Worm (Caenorhabditis elegans): ENCODE data around the gene age-1.

age-1 gene

DNA sequence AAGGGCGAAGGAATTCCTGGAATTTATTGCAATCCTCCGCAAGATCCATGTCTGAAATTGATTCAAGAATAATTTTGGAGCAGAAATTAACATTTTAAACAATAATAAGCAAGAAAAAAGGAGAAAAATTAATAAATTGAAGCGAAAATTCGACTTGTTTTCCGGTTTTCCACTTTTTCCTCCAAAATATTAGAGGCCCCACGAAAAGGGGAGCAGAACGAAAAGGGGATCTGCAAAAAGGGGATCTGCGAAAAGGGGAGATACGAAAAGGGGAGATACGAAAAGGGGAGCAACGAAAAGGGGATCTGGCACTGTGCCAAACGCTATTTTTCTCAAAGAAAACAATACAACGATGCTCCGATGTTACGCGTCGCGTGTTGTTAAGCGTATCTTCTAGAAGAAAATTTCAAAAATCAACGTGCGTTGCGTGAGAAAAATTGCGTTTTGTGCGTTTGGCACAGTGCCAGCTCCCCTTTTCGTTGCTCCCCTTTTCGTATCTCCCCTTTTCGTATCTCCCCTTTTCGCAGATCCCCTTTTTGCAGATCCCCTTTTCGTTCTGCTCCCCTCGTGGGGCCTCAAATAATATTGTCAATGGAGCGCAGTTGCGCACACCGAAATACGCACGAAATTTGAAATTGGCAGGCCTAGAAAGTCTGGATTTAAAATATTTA, 7.7 kb upstream of the age-1 start, which contains the start of gene Y62F5A.12 (continued):
- peak; percentile 89 for TF ChIP-seq ceh-18 (tag; optimal IDR thresholded peaks at IDR 0.05)
- peak; percentile 57 for TF ChIP-seq fkh-6 (tag; optimal IDR thresholded peaks at IDR 0.05)
- peak; percentile 96 for TF ChIP-seq pag-3 (tag; optimal IDR thresholded peaks at IDR 0.05; ENCODE audit: borderline replicate concordance)
- TF ChIP-seq pha-2 (tag; optimal IDR thresholded peaks at IDR 0.05): peak; percentile 49
- TF ChIP-seq ref-2 (tag; optimal IDR thresholded peaks at IDR 0.05): peak; percentile 98
- peak; percentile 97 for TF ChIP-seq mec-3 (tag; optimal IDR thresholded peaks at IDR 0.05; ENCODE audit: borderline replicate concordance)
- TF ChIP-seq F13H6.1 (tag; optimal IDR thresholded peaks at IDR 0.05): peak; percentile 96
- peak; percentile 45 for TF ChIP-seq ceh-6 (GFP tag; optimal IDR thresholded peaks at IDR 0.05)
- peak; percentile 30 for TF ChIP-seq ttx-3 (tag; optimal IDR thresholded peaks at IDR 0.05)
- peak; percentile 5 for TF ChIP-seq Y22D7AL.16 (tag; optimal IDR thresholded peaks at IDR 0.05)
- peak; percentile 89 for TF ChIP-seq pqm-1 (tag; optimal IDR thresholded peaks at IDR 0.05)
- TF ChIP-seq zip-5 (tag; optimal IDR thresholded peaks at IDR 0.05): peak; percentile 92
- peak; percentile 54 for TF ChIP-seq sox-4 (tag; optimal IDR thresholded peaks at IDR 0.05)
- TF ChIP-seq C08G9.2 (tag; optimal IDR thresholded peaks at IDR 0.05): peak; percentile 97
- peak; percentile 41 for TF ChIP-seq C38D4.7 (GFP tag; optimal IDR thresholded peaks at IDR 0.05)
- TF ChIP-seq ets-4 (tag; optimal IDR thresholded peaks at IDR 0.05): peak; percentile 97
- TF ChIP-seq gmeb-2 (tag; optimal IDR thresholded peaks at IDR 0.05): peak; percentile 65
- TF ChIP-seq ceh-31 (tag; optimal IDR thresholded peaks at IDR 0.05): peak; percentile 100
- TF ChIP-seq unc-86 (tag; optimal IDR thresholded peaks at IDR 0.05): peak; percentile 79
- peak; percentile 35; the same call in 1 of the 2 replicates for TF ChIP-seq sox-2 (GFP tag; IDR thresholded peaks at IDR 0.05)
- TF ChIP-seq hlh-6 (tag; optimal IDR thresholded peaks at IDR 0.05): peak; percentile 62
- peak; percentile 18 for TF ChIP-seq K02D7.2 (tag; optimal IDR thresholded peaks at IDR 0.05)
- peak; percentile 98 for TF ChIP-seq ceh-14 (tag; optimal IDR thresholded peaks at IDR 0.05)
- peak; percentile 78 for TF ChIP-seq ahr-1 (tag; optimal IDR thresholded peaks at IDR 0.05)
- TF ChIP-seq sdc-2 (tag; optimal IDR thresholded peaks at IDR 0.05): peak; percentile 9

DNA sequence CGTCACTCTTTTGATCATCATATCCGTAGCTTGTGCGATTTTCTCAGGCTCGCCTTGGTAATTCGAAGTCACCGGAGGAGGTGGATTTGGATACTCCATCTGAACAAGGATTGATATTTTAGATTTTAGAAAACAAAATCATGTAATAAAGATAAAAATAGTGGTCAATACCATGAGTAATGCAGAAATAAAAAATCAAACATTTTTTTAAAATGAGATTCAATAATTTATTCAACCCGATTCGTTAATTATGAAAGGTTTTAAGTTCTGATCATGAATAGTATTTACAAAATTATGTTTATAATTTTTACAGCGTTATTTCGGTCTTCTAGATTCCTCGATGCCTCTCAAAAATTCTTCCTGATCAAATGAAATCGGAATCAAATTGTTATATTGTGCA, 6.9 kb upstream of the age-1 start, which contains the start of gene mdt-8:
mdt-8 (minus strand) TSS at position 101 of the 400 bp plus-strand sequence.
- no peak for TF ChIP-seq ceh-30 (tag; optimal IDR thresholded peaks at IDR 0.05)
- TF ChIP-seq sox-2 (GFP tag; IDR thresholded peaks at IDR 0.05): no peak
- no peak for TF ChIP-seq unc-42 (tag; optimal IDR thresholded peaks at IDR 0.05)
- no peak for TF ChIP-seq ceh-9 (tag; optimal IDR thresholded peaks at IDR 0.05)
- TF ChIP-seq npax-4 (tag; optimal IDR thresholded peaks at IDR 0.05): no peak
- no peak for TF ChIP-seq pha-4 (tag; optimal IDR thresholded peaks at IDR 0.05)
- no peak for TF ChIP-seq tbx-7 (tag; optimal IDR thresholded peaks at IDR 0.05)
- TF ChIP-seq unc-86 (tag; optimal IDR thresholded peaks at IDR 0.05): no peak
- TF ChIP-seq pha-2 (tag; optimal IDR thresholded peaks at IDR 0.05): no peak
- TF ChIP-seq ahr-1 (tag; optimal IDR thresholded peaks at IDR 0.05): no peak
- no peak for TF ChIP-seq Y22D7AL.16 (tag; optimal IDR thresholded peaks at IDR 0.05)
- TF ChIP-seq rnt-1 (tag; optimal IDR thresholded peaks at IDR 0.05): no peak
- no peak for TF ChIP-seq dmd-4 (tag; optimal IDR thresholded peaks at IDR 0.05; ENCODE audit: borderline replicate concordance)
- TF ChIP-seq madf-2 (tag; optimal IDR thresholded peaks at IDR 0.05): no peak
- TF ChIP-seq fkh-6 (tag; optimal IDR thresholded peaks at IDR 0.05): no peak
- TF ChIP-seq tbx-2 (tag; optimal IDR thresholded peaks at IDR 0.05): no peak
- no peak for TF ChIP-seq elt-2 (tag; optimal IDR thresholded peaks at IDR 0.05)

DNA sequence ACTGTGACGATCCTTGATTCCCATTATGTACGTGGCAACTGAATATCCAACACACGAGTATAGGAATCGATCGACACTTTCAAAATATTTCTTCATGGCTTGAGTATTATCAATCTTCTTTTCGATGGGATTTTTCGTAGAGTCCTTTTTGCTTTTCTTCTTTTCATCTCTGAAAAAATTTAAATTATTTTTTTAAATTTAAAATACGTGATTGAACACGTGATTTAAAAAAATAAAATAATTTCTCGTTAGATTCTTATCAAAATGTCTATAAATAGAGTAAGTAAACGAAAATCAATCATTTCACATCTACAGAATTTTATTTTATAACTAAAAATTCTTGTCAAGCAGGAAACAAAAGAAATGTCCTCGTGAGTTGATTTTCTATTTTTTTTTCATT, 5.6 kb downstream of the age-1 start, which contains the start of gene Y62F5A.10:
Y62F5A.10 (plus strand) TSS at position 301 of the 400 bp plus-strand sequence.
- no peak for TF ChIP-seq fkh-10 (GFP tag; optimal IDR thresholded peaks at IDR 0.05)
- TF ChIP-seq unc-42 (tag; optimal IDR thresholded peaks at IDR 0.05): no peak
- no peak for TF ChIP-seq elt-2 (tag; optimal IDR thresholded peaks at IDR 0.05)

All from whole organism, late embryonic.